Worm (Caenorhabditis elegans) whole organism, late embryonic: ENCODE results near the gene twk-8.
A peak's percentile ranks its signal among the peaks of the same experiment; 100 is the strongest.

ENCODE experiments used
- F13H6.1 ChIP-seq: sonication (generic microtip); optimal IDR thresholded peaks from 2 replicates; lab custom pipeline; 2016; ENCODE audit warnings: missing genetic modification characterization, missing compliant biosample characterization
- K02D7.2 ChIP-seq: sonication (generic microtip); optimal IDR thresholded peaks from 2 replicates; lab custom pipeline; 2017; ENCODE audit warnings: mild to moderate bottlenecking, missing genetic modification characterization, missing compliant biosample characterization
- T23F11.4 ChIP-seq: fragments of 200-800 bp; sonication (Bioruptor generic); optimal IDR thresholded peaks from 2 replicates; lab custom pipeline; 2018; ENCODE audit warnings: mild to moderate bottlenecking, missing genetic modification characterization, missing compliant biosample characterization
- Y22D7AL.16 ChIP-seq: sonication (generic microtip); optimal IDR thresholded peaks from 2 replicates; lab custom pipeline; 2016; ENCODE audit warnings: missing genetic modification characterization, missing compliant biosample characterization
- ahr-1 ChIP-seq: sonication (generic microtip); optimal IDR thresholded peaks from 2 replicates; lab custom pipeline; 2016; ENCODE audit warnings: missing genetic modification characterization, missing compliant biosample characterization
- ceh-14 ChIP-seq: sonication (generic microtip); optimal IDR thresholded peaks from 2 replicates; lab custom pipeline; 2016; ENCODE audit warnings: missing genotype, missing genetic modification characterization, missing compliant biosample characterization
- ceh-18 ChIP-seq: sonication (generic microtip); optimal IDR thresholded peaks from 2 replicates; lab custom pipeline; 2016; ENCODE audit warnings: missing genetic modification characterization, missing compliant biosample characterization
- ceh-2 ChIP-seq: sonication (generic microtip); optimal IDR thresholded peaks from 2 replicates; lab custom pipeline; 2016; ENCODE audit warnings: missing genotype, missing genetic modification characterization, missing compliant biosample characterization
- ceh-31 ChIP-seq: sonication (generic microtip); optimal IDR thresholded peaks from 2 replicates; lab custom pipeline; 2016; ENCODE audit warnings: missing genetic modification characterization, missing compliant biosample characterization
- ceh-45 ChIP-seq: fragments of 200-800 bp; sonication (Bioruptor generic); IDR thresholded peaks from 2 replicates; pipeline ENCODE4 v1.3.6; 2022; ENCODE audit warnings: missing genetic modification reagents, missing genetic modification characterization, missing compliant biosample characterization
- ceh-6 ChIP-seq: fragments of 200-800 bp; sonication (Bioruptor generic); optimal IDR thresholded peaks from 2 replicates; lab custom pipeline; 2018; ENCODE audit warnings: mild to moderate bottlenecking, missing genetic modification characterization, missing compliant biosample characterization
- dmd-4 ChIP-seq: sonication (generic microtip); optimal IDR thresholded peaks from 2 replicates; lab custom pipeline; 2016; ENCODE audit warnings: borderline replicate concordance, missing genetic modification characterization, missing compliant biosample characterization
- eyg-1 ChIP-seq: sonication (generic microtip); optimal IDR thresholded peaks from 2 replicates; lab custom pipeline; 2016; ENCODE audit warnings: missing genotype, missing genetic modification characterization, missing compliant biosample characterization
- hlh-13 ChIP-seq: fragments of 200-800 bp; sonication (Bioruptor generic); optimal IDR thresholded peaks from 2 replicates; lab custom pipeline; 2018; ENCODE audit warnings: mild to moderate bottlenecking, missing genetic modification characterization, missing compliant biosample characterization
- hlh-30 ChIP-seq: sonication (generic microtip); optimal IDR thresholded peaks from 2 replicates; lab custom pipeline; 2017; ENCODE audit warnings: antibody characterized with exemption, missing genetic modification characterization, missing compliant biosample characterization; ENCODE audit not compliant: insufficient read depth
- hlh-6 ChIP-seq: sonication (generic microtip); optimal IDR thresholded peaks from 2 replicates; lab custom pipeline; 2016; ENCODE audit warnings: missing genotype, missing genetic modification characterization, missing compliant biosample characterization
- lin-11 ChIP-seq: fragments of 200-800 bp; sonication (Bioruptor generic); optimal IDR thresholded peaks from 2 replicates; lab custom pipeline; 2018; ENCODE audit warnings: mild to moderate bottlenecking, missing genetic modification characterization, missing compliant biosample characterization
- nfya-1 ChIP-seq: sonication (generic microtip); optimal IDR thresholded peaks from 2 replicates; lab custom pipeline; 2017; ENCODE audit warnings: missing genetic modification characterization, mild to moderate bottlenecking, missing compliant biosample characterization, antibody characterized with exemption, moderate library complexity
- nhr-232 ChIP-seq: sonication (generic microtip); optimal IDR thresholded peaks from 2 replicates; lab custom pipeline; 2016; ENCODE audit warnings: missing genetic modification characterization, missing compliant biosample characterization
- pha-2 ChIP-seq: sonication (generic microtip); optimal IDR thresholded peaks from 2 replicates; lab custom pipeline; 2017; ENCODE audit warnings: mild to moderate bottlenecking, missing genetic modification characterization, missing compliant biosample characterization
- pqm-1 ChIP-seq: sonication (generic microtip); optimal IDR thresholded peaks from 2 replicates; lab custom pipeline; 2016; ENCODE audit warnings: missing genetic modification characterization, missing compliant biosample characterization
- pros-1 ChIP-seq: fragments of 150-350 bp; optimal IDR thresholded peaks from 2 replicates; lab custom pipeline; 2014; ENCODE audit warnings: missing biosample characterization, missing genetic modification reagents, missing genetic modification characterization
- rnt-1 ChIP-seq: sonication (generic microtip); optimal IDR thresholded peaks from 2 replicates; lab custom pipeline; 2016; ENCODE audit warnings: missing genetic modification characterization, missing compliant biosample characterization
- sdc-2 ChIP-seq: sonication (generic microtip); optimal IDR thresholded peaks from 2 replicates; lab custom pipeline; 2016; ENCODE audit warnings: missing genotype, missing genetic modification characterization, missing compliant biosample characterization
- syd-9 ChIP-seq: sonication (generic microtip); optimal IDR thresholded peaks from 2 replicates; lab custom pipeline; 2016; ENCODE audit warnings: mild to moderate bottlenecking, missing genetic modification characterization, moderate library complexity, missing compliant biosample characterization
- ttx-3 ChIP-seq: sonication (generic microtip); optimal IDR thresholded peaks from 2 replicates; lab custom pipeline; 2016; ENCODE audit warnings: missing genetic modification reagents, missing genetic modification characterization, missing compliant biosample characterization
- unc-3 ChIP-seq, 2 experiments: fragments of 200-800 bp in 1 of 2; sonication (Bioruptor generic) in 1 of 2; sonication (generic microtip) in 1 of 2; conservative IDR thresholded peaks in 1 of 2; optimal IDR thresholded peaks in 1 of 2; 2 replicates each; pipeline versions ENCODE4 v1.3.6 to Lab custom; 2016 to 2022; ENCODE audit warnings: missing compliant biosample characterization in 2 of 2, missing genetic modification characterization in 2 of 2, missing genetic modification reagents in 1 of 2
- unc-42 ChIP-seq: sonication (generic microtip); optimal IDR thresholded peaks from 2 replicates; lab custom pipeline; 2016; ENCODE audit warnings: missing genotype, missing genetic modification characterization, missing compliant biosample characterization
- unc-55 ChIP-seq: sonication (generic microtip); optimal IDR thresholded peaks from 2 replicates; lab custom pipeline; 2017; ENCODE audit warnings: missing biosample characterization, missing genetic modification reagents, missing genetic modification characterization
- zip-5 ChIP-seq: sonication (generic microtip); optimal IDR thresholded peaks from 2 replicates; lab custom pipeline; 2016; ENCODE audit warnings: missing genetic modification characterization, missing compliant biosample characterization
- ztf-16 ChIP-seq: sonication (generic microtip); optimal IDR thresholded peaks from 2 replicates; lab custom pipeline; 2017; ENCODE audit warnings: missing genetic modification characterization, missing compliant biosample characterization

Gene twk-8

DNA sequence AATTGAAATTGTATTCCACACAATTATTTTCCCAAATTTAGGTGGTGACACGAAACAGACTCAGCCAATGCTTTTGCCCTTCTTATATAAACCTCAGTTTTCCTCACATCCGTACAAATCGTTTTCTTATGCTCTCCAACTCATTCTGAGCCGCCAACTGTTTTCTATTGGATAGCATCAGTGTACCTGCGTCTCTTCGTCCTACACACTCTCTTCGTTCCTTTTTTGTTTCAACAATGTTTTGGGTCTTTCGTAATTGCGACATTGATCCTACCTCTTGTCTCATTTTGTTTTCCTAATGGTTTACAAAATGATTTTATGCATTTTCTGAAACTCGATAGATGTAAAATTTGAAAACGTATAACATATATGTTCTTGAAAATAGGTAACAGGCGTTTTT, 2.8 kb upstream of the twk-8 start:
- TF ChIP-seq sdc-2 (tag; lab: Kevin White, UChicago) (no peak), nfya-1 (peak; percentile 19)
- TF ChIP-seq, all 69 proteins: peak for 1

ce11 chrIV:9080201-9080600, 2.0 kb upstream of the twk-8 start:
- TF ChIP-seq ceh-18 (tag; lab: Kevin White, UChicago): peak; percentile 68
- no peak for TF ChIP-seq hlh-13 (GFP tag; lab: Kevin White, UChicago)
- no peak for TF ChIP-seq lin-11
- TF ChIP-seq ztf-16: no peak
- peak; percentile 78 for TF ChIP-seq unc-55 (GFP tag; lab: Kevin White, UChicago)
- TF ChIP-seq K02D7.2 (tag; lab: Kevin White, UChicago): no peak

DNA sequence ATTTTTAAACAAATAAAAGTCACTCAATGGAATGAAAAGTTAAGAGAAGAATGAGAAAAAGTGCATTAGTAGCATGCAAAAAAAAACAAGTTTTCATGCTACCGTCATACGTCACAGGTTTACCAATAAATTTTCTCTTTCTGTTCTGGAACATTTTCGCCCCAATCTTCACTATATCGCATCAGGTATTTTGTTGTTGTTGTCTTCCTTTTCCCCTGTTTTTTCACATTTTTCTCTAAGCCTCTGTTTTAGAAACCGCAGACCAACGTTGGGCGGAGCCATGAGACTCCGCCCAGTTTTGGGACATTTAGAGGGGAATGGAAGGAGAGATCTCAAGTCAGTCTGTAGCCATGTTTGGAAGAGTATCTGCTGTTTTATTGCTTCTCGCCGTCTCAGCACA, 6.1 kb downstream of the twk-8 start, which contains the start of gene msa-1:
msa-1 (plus strand) TSS at position 301 of the 400 bp plus-strand sequence.
- TF ChIP-seq ceh-45 (GFP tag; lab: Robert Waterston, UW) (0 out of 2 replicates have a peak, but pooled peaks have one; percentile 14), pha-2 (no peak)

DNA sequence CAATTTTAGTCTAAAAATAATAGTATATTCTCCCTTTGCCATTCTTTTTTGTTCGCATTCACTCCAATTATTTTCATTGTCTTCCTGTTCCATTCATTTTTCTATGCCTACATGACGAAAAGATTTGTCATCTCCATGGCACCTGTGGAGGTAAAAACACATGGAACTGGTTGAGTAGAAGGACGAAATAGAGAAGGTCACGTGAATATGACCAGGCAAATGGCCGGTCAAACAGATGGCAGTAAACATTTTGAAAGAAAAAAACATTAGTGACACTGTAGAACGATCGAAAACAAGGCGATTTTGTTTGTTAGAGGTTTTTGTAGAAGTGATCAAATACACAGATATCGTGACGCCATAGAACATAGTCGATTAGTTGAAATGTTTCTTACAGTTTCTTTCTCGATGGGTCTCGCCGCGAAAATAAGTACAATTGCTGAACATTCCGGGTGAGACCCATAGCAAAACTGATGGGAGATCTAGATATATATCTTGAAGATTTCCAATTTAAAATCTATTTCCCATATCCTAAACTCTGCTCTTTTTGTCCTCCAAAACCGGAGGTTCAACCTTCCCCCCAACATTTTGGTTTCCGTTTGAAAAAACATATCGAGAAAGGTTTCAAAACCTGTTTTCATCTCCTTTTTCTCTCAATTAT, 8.5 kb downstream of the twk-8 start:
- TF ChIP-seq pqm-1 (tag; lab: Kevin White, UChicago) (no peak), hlh-13 (GFP tag; lab: Kevin White, UChicago) (no peak), sdc-2 (tag; lab: Kevin White, UChicago) (no peak), lin-11 (no peak), rnt-1 (no peak), hlh-30 (tag; lab: Kevin White, UChicago) (peak; percentile 24), ceh-6 (no peak)
- TF ChIP-seq, all 69 proteins: peak for 1

ce11 chrIV:9092011-9092410, 9.9 kb downstream of the twk-8 start:
- TF ChIP-seq unc-42 (tag; lab: Kevin White, UChicago) (peak; percentile 97), ceh-31 (peak; percentile 2), nhr-232 (no peak)
- TF ChIP-seq, all 69 proteins: peak for 2

ce11 chrIV:9093932-9094331, 11.8 kb downstream of the twk-8 start, which contains the start of gene lpl-1:
TSS of gene lpl-1 (minus strand) at chrIV:9094032.
- TF ChIP-seq ceh-2 (tag; lab: Kevin White, UChicago) (no peak), eyg-1 (no peak), F13H6.1 (no peak), ahr-1 (no peak)

ce11 chrIV:9094356-9094755, 12.2 kb downstream of the twk-8 start, which contains the start of gene mrpl-42:
TSS of gene mrpl-42 (minus strand) at chrIV:9094456.
- TF ChIP-seq pros-1 (tag; lab: Kevin White, UChicago) (no peak), ceh-31 (no peak), rnt-1 (no peak), hlh-6 (tag; lab: Kevin White, UChicago) (no peak), ceh-14 (tag; lab: Kevin White, UChicago) (no peak), ttx-3 (no peak), unc-42 (tag; lab: Kevin White, UChicago) (no peak), zip-5 (tag; lab: Kevin White, UChicago) (no peak), unc-3 (GFP tag; conservative IDR thresholded peaks at IDR 0.05; lab: Robert Waterston, UW) (no peak), unc-3 (tag; optimal IDR thresholded peaks at IDR 0.05; lab: Kevin White, UChicago) (no peak), syd-9 (tag; lab: Kevin White, UChicago) (no peak), Y22D7AL.16 (tag; lab: Kevin White, UChicago) (no peak), ceh-45 (GFP tag; lab: Robert Waterston, UW) (no peak), T23F11.4 (no peak), ztf-16 (no peak), dmd-4 (tag; lab: Kevin White, UChicago) (no peak)
